Worm (Caenorhabditis elegans): ENCODE data around the gene F48G7.13.

Gene F48G7.13

ce11 chrV:664337-664847 lies 49.0 kb downstream of the F48G7.13 start, which contains the start of the genes F31F4.11 and srh-266:
Gene F31F4.11, minus strand, starts transcription at chrV:664437.
Gene srh-266, plus strand, starts transcription at chrV:664797.
- TF ChIP-seq nhr-12 (tag; optimal IDR thresholded peaks at IDR 0.05) (no peak), ham-2 (GFP tag; optimal IDR thresholded peaks at IDR 0.05) (no peak), ceh-43 (GFP tag; optimal IDR thresholded peaks at IDR 0.05) (no peak), lin-32 (GFP tag; optimal IDR thresholded peaks at IDR 0.05) (no peak), sptf-1 (tag; optimal IDR thresholded peaks at IDR 0.05) (no peak), ztf-11 (tag; optimal IDR thresholded peaks at IDR 0.05) (no peak), tbx-8 (GFP tag; optimal IDR thresholded peaks at IDR 0.05) (no peak), unc-120 (tag; optimal IDR thresholded peaks at IDR 0.05; ENCODE audit: poor library complexity, severe bottlenecking) (no peak), blmp-1 (tag; optimal IDR thresholded peaks at IDR 0.05) (no peak), nhr-76 (tag; optimal IDR thresholded peaks at IDR 0.05) (no peak), zip-8 (tag; optimal IDR thresholded peaks at IDR 0.05) (no peak), ceh-39 (tag; optimal IDR thresholded peaks at IDR 0.05) (no peak), flh-1 (GFP tag; optimal IDR thresholded peaks at IDR 0.05) (no peak), elt-3 (tag; optimal IDR thresholded peaks at IDR 0.05) (no peak), bed-3 (GFP tag; optimal IDR thresholded peaks at IDR 0.05) (no peak), ceh-83 (GFP tag; optimal IDR thresholded peaks at IDR 0.05) (no peak), nhr-237 (tag; optimal IDR thresholded peaks at IDR 0.05) (no peak)

Data from whole organism, mixed stage, embryonic.